Worm (Caenorhabditis elegans) whole organism, midembryonic: Measurements from ENCODE around the gene C03H5.5.

Experiments
- T22C8.4 ChIP-seq: fragments of 200-800 bp; sonication (Bioruptor generic); IDR thresholded peaks from 2 replicates; pipeline ENCODE4 v1.3.6; 2022; ENCODE audit warnings: missing genetic modification characterization, missing compliant biosample characterization
- cog-1 ChIP-seq: sonication (generic microtip); optimal IDR thresholded peaks from 2 replicates; lab custom pipeline; 2016; ENCODE audit warnings: missing genetic modification characterization, missing compliant biosample characterization
- flt-1 ChIP-seq: fragments of 200-800 bp; sonication (Bioruptor generic); IDR thresholded peaks from 2 replicates; pipeline ENCODE4 v1.3.6; 2022; ENCODE audit warnings: missing genetic modification characterization, missing compliant biosample characterization
- klf-2 ChIP-seq: fragments of 200-800 bp; sonication (Bioruptor generic); conservative IDR thresholded peaks from 2 replicates; pipeline ENCODE4 v1.3.6; 2022; ENCODE audit warnings: missing genetic modification reagents, missing genetic modification characterization, missing compliant biosample characterization
- med-1 ChIP-seq: sonication (generic microtip); optimal IDR thresholded peaks from 2 replicates; lab custom pipeline; 2017; ENCODE audit warnings: missing genetic modification characterization, mild to moderate bottlenecking, missing compliant biosample characterization, antibody characterized with exemption, missing genetic modification reagents; ENCODE audit not compliant: insufficient read depth
- ref-1 ChIP-seq: fragments of 200-800 bp; sonication (Bioruptor generic); conservative IDR thresholded peaks from 2 replicates; pipeline ENCODE4 v1.3.6; 2022; ENCODE audit warnings: missing genetic modification reagents, missing genetic modification characterization, missing compliant biosample characterization
- tab-1 ChIP-seq: fragments of 200-800 bp; sonication (Bioruptor generic); IDR thresholded peaks from 2 replicates; pipeline ENCODE4 v1.3.6; 2022; ENCODE audit warnings: missing genetic modification characterization, missing compliant biosample characterization
- ztf-23 ChIP-seq: fragments of 200-800 bp; sonication (Bioruptor generic); IDR thresholded peaks from 2 replicates; pipeline ENCODE4 v1.3.6; 2022; ENCODE audit warnings: missing genetic modification reagents, missing genetic modification characterization, missing compliant biosample characterization
- ztf-29 ChIP-seq: fragments of 200-800 bp; sonication (Bioruptor generic); IDR thresholded peaks from 2 replicates; pipeline ENCODE4 v1.3.6; 2022; ENCODE audit warnings: missing genetic modification reagents, missing genetic modification characterization, missing compliant biosample characterization

Gene C03H5.5

ce11 chrII:387844-388355 lies 2.7 kb upstream of the C03H5.5 start:
- no peak for TF ChIP-seq flt-1 (GFP tag; lab: Robert Waterston, UW)
- TF ChIP-seq ref-1 (GFP tag; lab: Robert Waterston, UW) = no peak
- no peak for TF ChIP-seq tab-1 (GFP tag; lab: Robert Waterston, UW)
- no peak for TF ChIP-seq T22C8.4 (GFP tag; lab: Robert Waterston, UW)
- no peak for TF ChIP-seq klf-2
- no peak for TF ChIP-seq ztf-29
- TF ChIP-seq ztf-23 (GFP tag; lab: Robert Waterston, UW) = no peak
- no peak for TF ChIP-seq med-1 (GFP tag; lab: Kevin White, UChicago)
- no peak for TF ChIP-seq cog-1 (tag; lab: Kevin White, UChicago)

- TF ChIP-seq cog-1 (tag; lab: Kevin White, UChicago) (no peak), med-1 (GFP tag; lab: Kevin White, UChicago) (no peak), T22C8.4 (GFP tag; lab: Robert Waterston, UW) (no peak)
Observed at ce11 chrII:385957-386356, 799 bp upstream of the C03H5.5 start, which contains the start of gene C03H5.3. Gene C03H5.3 (plus strand): TSS chrII:386088.

- no peak for TF ChIP-seq flt-1 (GFP tag; lab: Robert Waterston, UW)
Observed at ce11 chrII:379935-380334, 5.2 kb downstream of the C03H5.5 start, which contains the start of gene C03H5.7. Gene C03H5.7 (plus strand): TSS chrII:380235.

ce11 chrII:378351-378750 lies 6.8 kb downstream of the C03H5.5 start, which contains the start of gene C03H5.9:
Gene C03H5.9 (plus strand): TSS chrII:378651.
- TF ChIP-seq cog-1 (tag; lab: Kevin White, UChicago) = no peak
- TF ChIP-seq ztf-29 = no peak
- TF ChIP-seq tab-1 (GFP tag; lab: Robert Waterston, UW) = no peak
- TF ChIP-seq ztf-23 (GFP tag; lab: Robert Waterston, UW) = no peak
- no peak for TF ChIP-seq ref-1 (GFP tag; lab: Robert Waterston, UW)
- TF ChIP-seq flt-1 (GFP tag; lab: Robert Waterston, UW) = no peak
- TF ChIP-seq T22C8.4 (GFP tag; lab: Robert Waterston, UW) = no peak
- no peak for TF ChIP-seq klf-2
- TF ChIP-seq med-1 (GFP tag; lab: Kevin White, UChicago) = no peak

ce11 chrII:374950-375349 lies 10.2 kb downstream of the C03H5.5 start, which contains the start of gene C03H5.4:
Gene C03H5.4 (plus strand): TSS chrII:375250.
- no peak for TF ChIP-seq T22C8.4 (GFP tag; lab: Robert Waterston, UW)
- no peak for TF ChIP-seq klf-2
- TF ChIP-seq flt-1 (GFP tag; lab: Robert Waterston, UW) = no peak
- no peak for TF ChIP-seq ztf-23 (GFP tag; lab: Robert Waterston, UW)
- TF ChIP-seq ztf-29 = no peak
- no peak for TF ChIP-seq ref-1 (GFP tag; lab: Robert Waterston, UW)
- no peak for TF ChIP-seq cog-1 (tag; lab: Kevin White, UChicago)
- TF ChIP-seq med-1 (GFP tag; lab: Kevin White, UChicago) = no peak
- TF ChIP-seq tab-1 (GFP tag; lab: Robert Waterston, UW) = no peak

ce11 chrII:372235-372634 lies 12.9 kb downstream of the C03H5.5 start:
- TF ChIP-seq klf-2 = no peak
- TF ChIP-seq T22C8.4 (GFP tag; lab: Robert Waterston, UW) = no peak
- TF ChIP-seq ztf-23 (GFP tag; lab: Robert Waterston, UW) = no peak
- no peak for TF ChIP-seq flt-1 (GFP tag; lab: Robert Waterston, UW)
- TF ChIP-seq ztf-29 = no peak
- TF ChIP-seq tab-1 (GFP tag; lab: Robert Waterston, UW) = no peak

- TF ChIP-seq med-1 (GFP tag; lab: Kevin White, UChicago) = no peak
- TF ChIP-seq flt-1 (GFP tag; lab: Robert Waterston, UW) = no peak
- no peak for TF ChIP-seq ztf-29
- TF ChIP-seq tab-1 (GFP tag; lab: Robert Waterston, UW) = no peak
- TF ChIP-seq cog-1 (tag; lab: Kevin White, UChicago) = no peak
- TF ChIP-seq klf-2 = no peak
- TF ChIP-seq ref-1 (GFP tag; lab: Robert Waterston, UW) = no peak
- no peak for TF ChIP-seq ztf-23 (GFP tag; lab: Robert Waterston, UW)
- no peak for TF ChIP-seq T22C8.4 (GFP tag; lab: Robert Waterston, UW)
Observed at ce11 chrII:371549-371948, 13.6 kb downstream of the C03H5.5 start.

ce11 chrII:370394-370793 lies 14.8 kb downstream of the C03H5.5 start:
- TF ChIP-seq flt-1 (GFP tag; lab: Robert Waterston, UW) = no peak
- no peak for TF ChIP-seq med-1 (GFP tag; lab: Kevin White, UChicago)
- TF ChIP-seq ztf-29 = no peak
- TF ChIP-seq T22C8.4 (GFP tag; lab: Robert Waterston, UW) = no peak
- TF ChIP-seq klf-2 = no peak
- no peak for TF ChIP-seq ztf-23 (GFP tag; lab: Robert Waterston, UW)

ce11 chrII:367455-367854 lies 17.7 kb downstream of the C03H5.5 start, which contains the start of gene ptr-3:
Gene ptr-3 (minus strand): TSS chrII:367555.
- TF ChIP-seq flt-1 (GFP tag; lab: Robert Waterston, UW) = no peak
- TF ChIP-seq ztf-29 = no peak
- TF ChIP-seq ztf-23 (GFP tag; lab: Robert Waterston, UW) = no peak
- no peak for TF ChIP-seq ref-1 (GFP tag; lab: Robert Waterston, UW)
- no peak for TF ChIP-seq klf-2
- TF ChIP-seq T22C8.4 (GFP tag; lab: Robert Waterston, UW) = no peak
- TF ChIP-seq med-1 (GFP tag; lab: Kevin White, UChicago) = no peak
- TF ChIP-seq cog-1 (tag; lab: Kevin White, UChicago) = no peak
- no peak for TF ChIP-seq tab-1 (GFP tag; lab: Robert Waterston, UW)

- TF ChIP-seq flt-1 (GFP tag; lab: Robert Waterston, UW) (no peak), T22C8.4 (GFP tag; lab: Robert Waterston, UW) (no peak), ztf-23 (GFP tag; lab: Robert Waterston, UW) (no peak), ref-1 (GFP tag; lab: Robert Waterston, UW) (no peak), cog-1 (tag; lab: Kevin White, UChicago) (no peak), med-1 (GFP tag; lab: Kevin White, UChicago) (no peak), klf-2 (no peak), ztf-29 (no peak), tab-1 (GFP tag; lab: Robert Waterston, UW) (no peak)
Observed at ce11 chrII:356969-357368, 28.2 kb downstream of the C03H5.5 start, which contains the start of gene dmsr-4. Gene dmsr-4 (minus strand): TSS chrII:357069.
